Fruit fly (Drosophila melanogaster) whole organism, embryonic: Measurements from ENCODE around the gene CG6083.

Experiments used
- Bgb ChIP-seq: fragments of 200-800 bp; sonication (Bioruptor generic); IDR thresholded peaks from 2 replicates; pipeline ENCODE4 v1.3.6; 2022; ENCODE audit warnings: missing biosample characterization, missing genetic modification characterization; ENCODE audit not compliant: partially characterized antibody
- CG10366 ChIP-seq: fragments of 200-800 bp; sonication (Bioruptor generic); IDR thresholded peaks from 2 replicates; pipeline ENCODE4 v1.3.6; 2022; ENCODE audit warnings: missing biosample characterization, missing genetic modification characterization
- CG11504 ChIP-seq: fragments of 200-800 bp; sonication (Bioruptor generic); optimal IDR thresholded peaks from 3 replicates; lab custom pipeline; 2019; ENCODE audit warnings: missing biosample characterization, mild to moderate bottlenecking, missing genetic modification characterization, moderate library complexity
- CG18262 ChIP-seq: fragments of 200-800 bp; optimal IDR thresholded peaks from 3 replicates; lab custom pipeline; 2019; ENCODE audit warnings: missing biosample characterization, mild to moderate bottlenecking, missing genetic modification characterization, moderate library complexity
- CG3995 ChIP-seq: fragments of 200-800 bp; sonication (Bioruptor generic); optimal IDR thresholded peaks from 3 replicates; lab custom pipeline; 2016; ENCODE audit warnings: missing biosample characterization, missing genetic modification characterization
- CG9437 ChIP-seq: fragments of 200-800 bp; sonication (Bioruptor generic); optimal IDR thresholded peaks from 2 replicates; lab custom pipeline; 2018; ENCODE audit warnings: missing biosample characterization, mild to moderate bottlenecking, missing genetic modification characterization
- Sox102F ChIP-seq: fragments of 200-800 bp; sonication (Bioruptor generic); optimal IDR thresholded peaks from 2 replicates; lab custom pipeline; 2018; ENCODE audit warnings: missing biosample characterization, mild to moderate bottlenecking, missing genetic modification characterization, moderate library complexity
- Xbp1 ChIP-seq: fragments of 200-800 bp; sonication (Bioruptor generic); optimal IDR thresholded peaks from 3 replicates; lab custom pipeline; 2016; ENCODE audit warnings: missing biosample characterization, mild to moderate bottlenecking, missing genetic modification characterization
- eyg ChIP-seq: fragments of 200-800 bp; sonication (Bioruptor generic); optimal IDR thresholded peaks from 3 replicates; lab custom pipeline; 2016; ENCODE audit warnings: missing biosample characterization, missing genetic modification characterization
- gsb-n ChIP-seq: fragments of 200-800 bp; sonication (Bioruptor generic); optimal IDR thresholded peaks from 3 replicates; lab custom pipeline; 2018; ENCODE audit warnings: missing biosample characterization, mild to moderate bottlenecking, missing genetic modification characterization

DNA sequence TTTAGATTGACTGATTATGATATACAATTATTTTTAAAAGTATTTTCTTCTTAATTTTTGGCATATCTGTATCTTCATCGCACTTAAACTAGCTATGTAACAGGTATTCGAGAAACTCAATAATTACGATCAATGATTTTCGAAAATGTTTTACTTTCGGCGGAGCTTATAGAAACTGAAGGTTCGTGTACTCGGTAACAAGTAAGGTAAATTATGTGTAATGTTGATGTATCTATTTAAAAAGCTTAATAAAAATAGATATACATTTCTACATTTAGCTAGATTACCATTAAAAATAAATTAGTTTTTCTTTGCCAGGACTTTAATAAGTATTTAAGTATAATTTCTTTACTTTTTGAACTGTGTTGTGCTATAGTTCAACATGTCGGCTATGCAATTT is 47.1 kb downstream of the CG6083 start:
- no peak for TF ChIP-seq CG9437 (GFP tag; lab: Kevin White, UChicago)
- TF ChIP-seq CG11504 (tag; lab: Kevin White, UChicago): no peak
- TF ChIP-seq Xbp1: no peak
- no peak for TF ChIP-seq Bgb (GFP tag; lab: Robert Waterston, UW)
- TF ChIP-seq gsb-n (tag; lab: Kevin White, UChicago): no peak
- no peak for TF ChIP-seq CG18262 (tag; lab: Kevin White, UChicago)
- TF ChIP-seq CG10366 (GFP tag; lab: Robert Waterston, UW): no peak
- no peak for TF ChIP-seq eyg (GFP tag; lab: Kevin White, UChicago)
- no peak for TF ChIP-seq CG3995 (GFP tag; lab: Kevin White, UChicago)
- TF ChIP-seq Sox102F (GFP tag; lab: Kevin White, UChicago): no peak
